Fruit fly (Drosophila melanogaster): ENCODE measurements around the gene Cmpk.

Cmpk gene

dm6 chr3R:26098502-26099210 is 43.4 kb upstream of the Cmpk start, which contains the start of gene dysf:
Gene dysf, minus strand, starts transcription at chr3R:26098711.
- TF ChIP-seq CG17802 (tag; optimal IDR thresholded peaks at IDR 0.05) (no peak), ab (GFP tag; optimal IDR thresholded peaks at IDR 0.05) (no peak), CG18764 (GFP tag; optimal IDR thresholded peaks at IDR 0.05) (peak; percentile 17), TFAM (GFP tag; optimal IDR thresholded peaks at IDR 0.05) (no peak), pnt (GFP tag; optimal IDR thresholded peaks at IDR 0.05) (no peak), Ets65A (GFP tag) (no peak), ewg (GFP tag; optimal IDR thresholded peaks at IDR 0.05) (peak; percentile 3), ken (GFP tag; IDR thresholded peaks at IDR 0.05) (no peak), nom (GFP tag; optimal IDR thresholded peaks at IDR 0.05) (peak; percentile 67), bcd (GFP tag; optimal IDR thresholded peaks at IDR 0.05) (peak; percentile 67), CG11085 (GFP tag; IDR thresholded peaks at IDR 0.05) (peak; percentile 18; the same call in 1 of the 2 replicates), Dip3 (GFP tag; optimal IDR thresholded peaks at IDR 0.05) (no peak), CG9797 (GFP tag; optimal IDR thresholded peaks at IDR 0.05) (no peak), CG17359 (tag; optimal IDR thresholded peaks at IDR 0.05) (peak; percentile 47), Ada2b (GFP tag; IDR thresholded peaks at IDR 0.05) (no peak), CG1024 (GFP tag; IDR thresholded peaks at IDR 0.05) (no peak), onecut (GFP tag; IDR thresholded peaks at IDR 0.05) (no peak), jing (GFP tag; optimal IDR thresholded peaks at IDR 0.05) (no peak), CG43689 (GFP tag; IDR thresholded peaks at IDR 0.05) (no peak; the same call in 1 of the 2 replicates), CG12942 (GFP tag; optimal IDR thresholded peaks at IDR 0.05) (peak; percentile 40), CG13775 (GFP tag; optimal IDR thresholded peaks at IDR 0.05) (peak; percentile 71), CG4820 (GFP tag; optimal IDR thresholded peaks at IDR 0.05) (peak; percentile 50), CG15269 (tag; optimal IDR thresholded peaks at IDR 0.05) (peak; percentile 70), Spps (tag; optimal IDR thresholded peaks at IDR 0.05) (peak; percentile 54), pzg (GFP tag; optimal IDR thresholded peaks at IDR 0.05) (no peak), CG12659 (GFP tag; optimal IDR thresholded peaks at IDR 0.05) (peak; percentile 72), Eip74EF (GFP tag; optimal IDR thresholded peaks at IDR 0.05) (peak in 1 of 2 experiments; percentile 45), az2 (GFP tag; optimal IDR thresholded peaks at IDR 0.05) (peak; percentile 38), CG32532 (GFP tag; IDR thresholded peaks at IDR 0.05) (peak; percentile 56), CG4730 (GFP tag; IDR thresholded peaks at IDR 0.05) (no peak), CG3847 (GFP tag; IDR thresholded peaks at IDR 0.05) (peak; percentile 46; the same call in 1 of the 2 replicates), grau (tag; optimal IDR thresholded peaks at IDR 0.05) (peak; percentile 83), D (optimal IDR thresholded peaks at IDR 0.05) (no peak), D (GFP tag; optimal IDR thresholded peaks at IDR 0.05) (peak; percentile 56), mirr (GFP tag; optimal IDR thresholded peaks at IDR 0.05) (no peak), cato (GFP tag; optimal IDR thresholded peaks at IDR 0.05; ENCODE audit: borderline replicate concordance) (peak; percentile 13), PHDP (tag; optimal IDR thresholded peaks at IDR 0.05) (peak; percentile 57), CG4404 (GFP tag; IDR thresholded peaks at IDR 0.05) (peak; percentile 50; the same call in 1 of the 2 replicates), Sox100B (GFP tag; optimal IDR thresholded peaks at IDR 0.05) (peak; percentile 85), lov (optimal IDR thresholded peaks at IDR 0.05) (no peak), lov (GFP tag; IDR thresholded peaks at IDR 0.05) (no peak), nerfin-2 (GFP tag; IDR thresholded peaks at IDR 0.05; ENCODE audit: partially characterized antibody) (no peak), ERR (GFP tag; optimal IDR thresholded peaks at IDR 0.05) (no peak), Hand (GFP tag; optimal IDR thresholded peaks at IDR 0.05) (no peak), CG12391 (tag; optimal IDR thresholded peaks at IDR 0.05) (peak; percentile 77), Camta (GFP tag; optimal IDR thresholded peaks at IDR 0.05) (no peak), ssp (GFP tag; IDR thresholded peaks at IDR 0.05) (peak; percentile 42; the same call in 1 of the 2 replicates), knrl (GFP tag; IDR thresholded peaks at IDR 0.05; ENCODE audit: partially characterized antibody) (no peak), kah (GFP tag; optimal IDR thresholded peaks at IDR 0.05) (no peak), ash1 (GFP tag; optimal IDR thresholded peaks at IDR 0.05) (no peak)

Measured in whole organism, embryonic.